Fruit fly (Drosophila melanogaster) whole organism, adult: ENCODE results near the gene CG7730.

Experiments used
- CG14711 ChIP-seq: fragments of 200-800 bp; sonication (Bioruptor generic); optimal IDR thresholded peaks from 2 replicates; lab custom pipeline; 2018; ENCODE audit warnings: missing biosample characterization, mild to moderate bottlenecking, missing genetic modification characterization, moderate library complexity
- Clk ChIP-seq: fragments of 200-800 bp; sonication (Bioruptor generic); optimal IDR thresholded peaks from 2 replicates; lab custom pipeline; 2017; ENCODE audit warnings: missing biosample characterization, missing genetic modification characterization
- Crg-1 ChIP-seq: fragments of 200-800 bp; sonication (Bioruptor generic); optimal IDR thresholded peaks from 2 replicates; lab custom pipeline; 2016; ENCODE audit warnings: missing biosample characterization, missing genetic modification characterization
- Mnt ChIP-seq: fragments of 200-800 bp; sonication (Bioruptor generic); optimal IDR thresholded peaks from 2 replicates; lab custom pipeline; 2016; ENCODE audit warnings: missing biosample characterization, mild to moderate bottlenecking, missing genetic modification characterization
- bab1 ChIP-seq: fragments of 200-800 bp; sonication (Bioruptor generic); optimal IDR thresholded peaks from 3 replicates; lab custom pipeline; 2019; ENCODE audit warnings: missing biosample characterization, mild to moderate bottlenecking, missing genetic modification characterization, moderate library complexity
- cic ChIP-seq: fragments of 200-800 bp; sonication (Bioruptor generic); optimal IDR thresholded peaks from 2 replicates; lab custom pipeline; 2017; ENCODE audit warnings: missing biosample characterization, mild to moderate bottlenecking, missing genetic modification characterization, moderate library complexity
- ovo ChIP-seq: fragments of 200-800 bp; sonication (Bioruptor generic); optimal IDR thresholded peaks from 2 replicates; lab custom pipeline; 2016; ENCODE audit warnings: missing biosample characterization, missing genetic modification characterization
- tj ChIP-seq: fragments of 200-800 bp; sonication (Bioruptor generic); optimal IDR thresholded peaks from 3 replicates; lab custom pipeline; 2017; ENCODE audit warnings: missing biosample characterization, mild to moderate bottlenecking, missing genetic modification characterization, moderate library complexity
- toe ChIP-seq: fragments of 200-800 bp; sonication (Bioruptor generic); optimal IDR thresholded peaks from 2 replicates; lab custom pipeline; 2016; ENCODE audit warnings: missing biosample characterization, missing genetic modification characterization

dm6 chr3L:17044799-17045198 lies 17.5 kb downstream of the CG7730 start, which contains the start of gene Pop5:
- no peak for TF ChIP-seq cic (GFP tag; lab: Kevin White, UChicago)
- peak; percentile 68 for TF ChIP-seq Crg-1
- no peak for TF ChIP-seq toe (GFP tag; lab: Kevin White, UChicago)
- TF ChIP-seq bab1, result peak; percentile 64
- TF ChIP-seq Mnt (GFP tag; lab: Kevin White, UChicago), result peak; percentile 8
- TF ChIP-seq tj, result no peak
- TF ChIP-seq CG14711 (tag; lab: Kevin White, UChicago), result peak; percentile 1
- TF ChIP-seq Clk, result no peak
- no peak for TF ChIP-seq ovo
